Fruit fly (Drosophila melanogaster): ENCODE measurements around the gene Gr64e.

Gr64e gene

DNA sequence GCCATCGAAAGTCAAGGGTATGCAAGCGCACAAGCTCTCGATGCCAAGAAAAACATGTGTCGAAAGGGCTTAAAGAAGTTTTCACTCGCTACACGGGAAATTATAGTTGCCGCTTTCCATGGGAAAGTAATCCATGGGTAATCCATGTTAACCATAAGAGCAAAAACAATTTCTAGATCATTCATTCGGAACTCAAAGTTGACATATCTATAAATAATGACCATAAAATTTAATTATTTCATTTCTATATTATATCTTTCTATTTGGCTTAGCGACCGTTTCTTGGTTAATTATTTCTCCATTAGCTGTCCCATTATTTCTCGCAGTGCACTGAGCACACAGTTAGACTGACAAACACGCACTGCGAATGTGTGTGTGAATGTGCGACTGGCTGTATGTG, 31.2 kb upstream of the Gr64e start (continued):
- TF ChIP-seq Nf-YA (GFP tag; IDR thresholded peaks at IDR 0.05) (no peak), lab (GFP tag; optimal IDR thresholded peaks at IDR 0.05) (peak; percentile 33), HLH3B (GFP tag; IDR thresholded peaks at IDR 0.05) (no peak), Fer1 (GFP tag; optimal IDR thresholded peaks at IDR 0.05) (peak; percentile 33), disco-r (GFP tag; optimal IDR thresholded peaks at IDR 0.05) (no peak), CG34376 (GFP tag; optimal IDR thresholded peaks at IDR 0.05) (no peak), lola (GFP tag; optimal IDR thresholded peaks at IDR 0.05) (peak in 1 of 3 experiments; percentile 26), BtbVII (GFP tag; optimal IDR thresholded peaks at IDR 0.05) (peak; percentile 18), maf-S (GFP tag; optimal IDR thresholded peaks at IDR 0.05) (no peak), gce (GFP tag; IDR thresholded peaks at IDR 0.05) (no peak), CG4820 (GFP tag; optimal IDR thresholded peaks at IDR 0.05) (no peak), CG10147 (GFP tag; optimal IDR thresholded peaks at IDR 0.05) (no peak), Hr3 (GFP tag; optimal IDR thresholded peaks at IDR 0.05) (peak; percentile 25), vvl (GFP tag; IDR thresholded peaks at IDR 0.05) (no peak), tap (tag; optimal IDR thresholded peaks at IDR 0.05) (no peak), CG3838 (GFP tag; optimal IDR thresholded peaks at IDR 0.05) (no peak), emc (GFP tag; optimal IDR thresholded peaks at IDR 0.05) (no peak), CG11456 (GFP tag; IDR thresholded peaks at IDR 0.05) (no peak), CG12219 (GFP tag; optimal IDR thresholded peaks at IDR 0.05) (no peak), dmrt11E (tag; optimal IDR thresholded peaks at IDR 0.05) (no peak), CG2875 (GFP tag; optimal IDR thresholded peaks at IDR 0.05) (no peak), MESR4 (GFP tag; optimal IDR thresholded peaks at IDR 0.05) (no peak), Dll (GFP tag; IDR thresholded peaks at IDR 0.05; ENCODE audit: partially characterized antibody) (no peak), CG8944 (GFP tag; optimal IDR thresholded peaks at IDR 0.05) (no peak), CG1603 (tag; optimal IDR thresholded peaks at IDR 0.05) (no peak), Mrtf (GFP tag; IDR thresholded peaks at IDR 0.05) (no peak), CG33213 (GFP tag; optimal IDR thresholded peaks at IDR 0.05) (no peak), CG11695 (GFP tag; IDR thresholded peaks at IDR 0.05) (no peak), TFAM (GFP tag; optimal IDR thresholded peaks at IDR 0.05) (no peak), klu (GFP tag; IDR thresholded peaks at IDR 0.05) (no peak), CG17802 (tag; optimal IDR thresholded peaks at IDR 0.05) (no peak), CG2199 (GFP tag; IDR thresholded peaks at IDR 0.05) (no peak), sna (GFP tag; IDR thresholded peaks at IDR 0.05; ENCODE audit: partially characterized antibody) (no peak), Meics (GFP tag; optimal IDR thresholded peaks at IDR 0.05) (peak; percentile 57), hth (optimal IDR thresholded peaks at IDR 0.05) (no peak), jing (GFP tag; optimal IDR thresholded peaks at IDR 0.05) (peak; percentile 11), btn (GFP tag; optimal IDR thresholded peaks at IDR 0.05) (no peak), croc (GFP tag; conservative IDR thresholded peaks at IDR 0.05) (no peak), sc (optimal IDR thresholded peaks at IDR 0.05) (no peak), sc (GFP tag; optimal IDR thresholded peaks at IDR 0.05) (no peak), CG6175 (GFP tag; IDR thresholded peaks at IDR 0.05) (no peak), Neu2 (GFP tag; optimal IDR thresholded peaks at IDR 0.05; ENCODE audit: borderline replicate concordance) (no peak), CG4360 (GFP tag; IDR thresholded peaks at IDR 0.05) (no peak), B-H2 (GFP tag; optimal IDR thresholded peaks at IDR 0.05) (no peak), bab2 (GFP tag; optimal IDR thresholded peaks at IDR 0.05) (no peak), CG5180 (GFP tag; optimal IDR thresholded peaks at IDR 0.05) (no peak), CG3726 (GFP tag; IDR thresholded peaks at IDR 0.05) (no peak), CG5245 (GFP tag; optimal IDR thresholded peaks at IDR 0.05) (no peak), Eip74EF (GFP tag; optimal IDR thresholded peaks at IDR 0.05) (no peak), CG31224 (GFP tag; IDR thresholded peaks at IDR 0.05) (no peak), br (optimal IDR thresholded peaks at IDR 0.05) (no peak), mirr (GFP tag; optimal IDR thresholded peaks at IDR 0.05) (no peak), repo (GFP tag; optimal IDR thresholded peaks at IDR 0.05) (no peak)

All from whole organism, embryonic.